Fruit fly (Drosophila melanogaster) whole organism, wandering third instar larva: ENCODE results near the gene Sgs1.

ENCODE experiments used
- Abd-B ChIP-seq: fragments of >200 bp; optimal IDR thresholded peaks from 2 replicates; lab custom pipeline; 2017; ENCODE audit warnings: missing biosample characterization, missing genetic modification characterization
- CG32264 ChIP-seq: fragments of 200-800 bp; sonication (Bioruptor generic); optimal IDR thresholded peaks from 2 replicates; lab custom pipeline; 2016; ENCODE audit warnings: missing biosample characterization, missing genetic modification characterization
- CG9705 ChIP-seq: fragments of 200-800 bp; sonication (Bioruptor generic); optimal IDR thresholded peaks from 2 replicates; lab custom pipeline; 2018; ENCODE audit warnings: missing biosample characterization, mild to moderate bottlenecking, missing genetic modification characterization
- CrebA ChIP-seq: fragments of 200-800 bp; sonication (Bioruptor generic); optimal IDR thresholded peaks from 2 replicates; lab custom pipeline; 2016; ENCODE audit warnings: missing biosample characterization, mild to moderate bottlenecking, missing genetic modification characterization, borderline replicate concordance
- Dfd ChIP-seq: fragments of >200 bp; optimal IDR thresholded peaks from 2 replicates; lab custom pipeline; 2017; ENCODE audit warnings: missing biosample characterization, missing genetic modification characterization
- Dif ChIP-seq: fragments of 200-275, 200-300 bp; sonication (Bioruptor generic); optimal IDR thresholded peaks from 2 replicates; lab custom pipeline; 2018; ENCODE audit warnings: missing biosample characterization, missing genetic modification characterization; ENCODE audit not compliant: partially characterized antibody
- GATAd ChIP-seq: sonication (Bioruptor generic); optimal IDR thresholded peaks from 2 replicates; lab custom pipeline; 2016; ENCODE audit warnings: missing biosample characterization, missing genetic modification characterization
- HLH106 ChIP-seq: fragments of 200-800 bp; optimal IDR thresholded peaks from 3 replicates; lab custom pipeline; 2019; ENCODE audit warnings: missing biosample characterization, mild to moderate bottlenecking, missing genetic modification characterization, moderate library complexity
- Hnf4 ChIP-seq: fragments of 200-800 bp; sonication (Bioruptor generic); optimal IDR thresholded peaks from 2 replicates; lab custom pipeline; 2016; ENCODE audit warnings: missing biosample characterization, mild to moderate bottlenecking, missing genetic modification characterization
- Hr78 ChIP-seq: fragments of >200 bp; optimal IDR thresholded peaks from 2 replicates; lab custom pipeline; 2017; ENCODE audit warnings: missing biosample characterization, missing genetic modification characterization
- Hr83 ChIP-seq: fragments of 200-300 bp; sonication (Bioruptor generic); optimal IDR thresholded peaks from 2 replicates; lab custom pipeline; 2016; ENCODE audit warnings: missing biosample characterization, mild to moderate bottlenecking, missing genetic modification characterization, moderate library complexity; ENCODE audit not compliant: poor library complexity, severe bottlenecking
- Mio ChIP-seq: sonication (Bioruptor generic); optimal IDR thresholded peaks from 2 replicates; lab custom pipeline; 2016; ENCODE audit warnings: missing biosample characterization, missing genetic modification characterization
- Myc ChIP-seq: fragments of >200 bp; optimal IDR thresholded peaks from 2 replicates; lab custom pipeline; 2017
- N ChIP-seq: fragments of >200 bp; optimal IDR thresholded peaks from 2 replicates; lab custom pipeline; 2018; ENCODE audit warnings: missing biosample characterization, missing external identifiers, missing genetic modification characterization
- OdsH ChIP-seq: fragments of 200-800 bp; sonication (Bioruptor generic); optimal IDR thresholded peaks from 2 replicates; lab custom pipeline; 2016; ENCODE audit warnings: missing biosample characterization, mild to moderate bottlenecking, missing genetic modification characterization
- Rel ChIP-seq, 2 experiments: fragments of 200-800 bp; sonication (Bioruptor generic) in 1 of 2; optimal IDR thresholded peaks; 2 replicates in 1 of 2; 3 replicates in 1 of 2; lab custom pipeline; 2016 to 2019; ENCODE audit warnings: mild to moderate bottlenecking in 2 of 2, missing biosample characterization in 2 of 2, missing genetic modification characterization in 2 of 2, moderate library complexity in 1 of 2
- brk ChIP-seq: fragments of 200-800 bp; sonication (Bioruptor generic); optimal IDR thresholded peaks from 2 replicates; lab custom pipeline; 2016; ENCODE audit warnings: missing biosample characterization, mild to moderate bottlenecking, missing genetic modification characterization
- dsf ChIP-seq: sonication (Bioruptor generic); optimal IDR thresholded peaks from 2 replicates; lab custom pipeline; 2016; ENCODE audit warnings: missing biosample characterization, missing genetic modification characterization, borderline replicate concordance
- ey ChIP-seq: fragments of 200-800 bp; sonication (Bioruptor generic); optimal IDR thresholded peaks from 2 replicates; lab custom pipeline; 2016; ENCODE audit warnings: missing biosample characterization, missing genetic modification characterization
- fru ChIP-seq: fragments of 200-800 bp; sonication (Bioruptor generic); optimal IDR thresholded peaks from 3 replicates; lab custom pipeline; 2016; ENCODE audit warnings: missing biosample characterization, mild to moderate bottlenecking, missing genetic modification characterization
- h ChIP-seq: fragments of 200-800 bp; sonication (Bioruptor generic); optimal IDR thresholded peaks from 3 replicates; lab custom pipeline; 2016; ENCODE audit warnings: missing biosample characterization, mild to moderate bottlenecking, missing genetic modification characterization
- pan ChIP-seq: fragments of >200 bp; optimal IDR thresholded peaks from 2 replicates; lab custom pipeline; 2017
- psq ChIP-seq: fragments of 200-800 bp; sonication (Bioruptor generic); optimal IDR thresholded peaks from 3 replicates; lab custom pipeline; 2017; ENCODE audit warnings: missing biosample characterization, mild to moderate bottlenecking, missing genetic modification characterization, moderate library complexity
- sage ChIP-seq: fragments of 200-800 bp; sonication (Bioruptor generic); optimal IDR thresholded peaks from 2 replicates; lab custom pipeline; 2016; ENCODE audit warnings: missing biosample characterization, mild to moderate bottlenecking, missing genetic modification characterization
- sv ChIP-seq: fragments of 200-800 bp; sonication (Bioruptor generic); optimal IDR thresholded peaks from 3 replicates; lab custom pipeline; 2016; ENCODE audit warnings: missing biosample characterization, missing genetic modification characterization
- tai ChIP-seq: sonication (Bioruptor generic); optimal IDR thresholded peaks from 2 replicates; lab custom pipeline; 2016; ENCODE audit warnings: missing biosample characterization, missing genetic modification characterization
- usp ChIP-seq: fragments of >200 bp; optimal IDR thresholded peaks from 2 replicates; lab custom pipeline; 2017; ENCODE audit warnings: missing biosample characterization, missing genetic modification characterization
- woc ChIP-seq: sonication (Bioruptor generic); optimal IDR thresholded peaks from 2 replicates; lab custom pipeline; 2016; ENCODE audit warnings: missing biosample characterization, mild to moderate bottlenecking, missing genetic modification characterization

The Sgs1 gene

dm6 chr2L:4965923-4966322 is 28.7 kb downstream of the Sgs1 start:
- TF ChIP-seq fru (GFP tag; lab: Kevin White, UChicago) (no peak), pan (lab: Kevin White, UChicago) (no peak), woc (GFP tag; lab: Kevin White, UChicago) (no peak), Dif (GFP tag; lab: Kevin White, UChicago) (no peak), Hnf4 (GFP tag; lab: Kevin White, UChicago) (no peak), Rel (GFP tag; optimal IDR thresholded peaks at IDR 0.05; lab: Kevin White, UChicago) (no peak), Rel (tag; optimal IDR thresholded peaks at IDR 0.05; lab: Kevin White, UChicago) (no peak), GATAd (GFP tag; lab: Kevin White, UChicago) (no peak), Abd-B (GFP tag; lab: Kevin White, UChicago) (no peak), usp (no peak)

dm6 chr2L:4967511-4967910 is 30.3 kb downstream of the Sgs1 start, which contains the start of gene eIF3i:
Gene eIF3i, minus strand, starts transcription at chr2L:4967775.
- TF ChIP-seq sv (GFP tag; lab: Kevin White, UChicago) (no peak), Mio (GFP tag; lab: Kevin White, UChicago) (no peak), CG9705 (GFP tag; lab: Kevin White, UChicago) (no peak), fru (GFP tag; lab: Kevin White, UChicago) (no peak), woc (GFP tag; lab: Kevin White, UChicago) (no peak), OdsH (GFP tag; lab: Kevin White, UChicago) (no peak), Hr78 (GFP tag; lab: Kevin White, UChicago) (no peak), sage (GFP tag; lab: Kevin White, UChicago) (no peak), brk (GFP tag; lab: Kevin White, UChicago) (no peak), tai (GFP tag; lab: Kevin White, UChicago) (no peak), Hr83 (GFP tag; lab: Kevin White, UChicago) (no peak), dsf (GFP tag; lab: Kevin White, UChicago) (no peak)

- TF ChIP-seq Hr83 (GFP tag; lab: Kevin White, UChicago), result no peak
- peak; percentile 1 for TF ChIP-seq Myc
- no peak for TF ChIP-seq Hnf4 (GFP tag; lab: Kevin White, UChicago)
- no peak for TF ChIP-seq CG32264 (GFP tag; lab: Kevin White, UChicago)
- no peak for TF ChIP-seq CrebA (GFP tag; lab: Kevin White, UChicago)
Measured at dm6 chr2L:4968767-4969166, 31.6 kb downstream of the Sgs1 start, which contains the start of the genes Scox and Polr1C. Gene Scox, minus strand, starts transcription at chr2L:4968935. Gene Polr1C, plus strand, starts transcription at chr2L:4969004.

DNA sequence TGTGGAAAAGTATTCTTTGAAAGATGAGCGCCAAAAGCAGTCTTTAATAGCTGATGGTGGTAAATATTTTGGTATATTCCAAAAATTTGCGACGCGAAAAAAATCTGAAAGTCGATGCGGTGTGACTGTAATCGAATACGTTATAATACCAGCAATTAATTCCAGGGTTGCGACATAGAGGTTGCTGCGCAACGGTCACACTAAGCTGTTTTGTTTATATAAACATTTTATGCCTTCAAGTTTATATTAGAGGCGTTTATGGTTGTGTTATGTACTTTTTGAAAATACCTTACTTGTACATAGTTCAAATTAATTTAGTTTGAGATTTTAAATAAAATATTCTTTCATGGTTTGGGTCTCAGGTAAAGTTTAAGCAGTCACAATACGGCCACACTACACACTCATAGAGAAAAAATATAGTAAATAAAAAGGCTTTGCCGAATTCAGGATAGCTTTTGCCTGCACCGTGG is 34.2 kb downstream of the Sgs1 start, which contains the start of gene CG14043:
Gene CG14043 (plus strand): TSS at position 374 of the 470 bp plus-strand sequence.
- TF ChIP-seq HLH106 (tag; lab: Kevin White, UChicago), result peak; percentile 2
- TF ChIP-seq h (GFP tag; lab: Kevin White, UChicago), result no peak
- no peak for TF ChIP-seq Rel (GFP tag; optimal IDR thresholded peaks at IDR 0.05; lab: Kevin White, UChicago)
- peak; percentile 51 for TF ChIP-seq Rel (tag; optimal IDR thresholded peaks at IDR 0.05; lab: Kevin White, UChicago)
- TF ChIP-seq Myc, result peak; percentile 46
- TF ChIP-seq, all 38 proteins: peak for 3

DNA sequence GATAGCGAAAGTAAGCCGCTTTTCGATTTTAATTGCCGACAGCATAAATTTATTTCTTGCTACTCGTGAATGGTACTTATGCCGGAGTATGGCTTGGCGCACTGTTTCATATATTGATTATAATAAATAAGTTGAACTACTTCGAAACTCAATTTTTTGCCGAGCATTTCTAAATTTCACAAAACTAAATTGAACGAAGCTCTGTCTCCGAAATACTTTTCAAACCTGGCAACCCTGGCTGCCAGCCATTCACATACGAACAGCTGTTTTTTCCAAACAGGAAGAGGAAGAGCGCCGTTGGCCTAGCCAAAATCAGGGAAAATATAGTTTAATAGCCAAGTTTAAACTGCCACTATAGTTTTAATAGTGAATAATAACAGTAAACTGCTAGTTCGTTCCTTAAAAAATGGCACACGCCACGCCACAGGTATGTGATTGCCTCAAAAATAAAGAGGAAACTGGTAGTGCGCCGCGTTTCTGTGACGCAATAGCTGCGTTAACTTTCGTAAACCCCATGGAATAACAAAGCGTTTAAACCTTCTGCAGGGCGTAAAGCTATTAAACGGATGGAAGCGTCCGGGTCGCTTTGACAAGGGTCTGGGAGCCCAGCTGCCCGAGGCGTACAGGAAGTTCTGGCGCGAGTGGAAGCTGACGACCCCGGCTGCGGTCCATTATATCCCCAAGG is 36.7 kb downstream of the Sgs1 start, which contains the start of gene mRpL28:
Gene mRpL28 (plus strand): TSS at position 246 of the 685 bp plus-strand sequence.
- peak; percentile 16 for TF ChIP-seq Hr83 (GFP tag; lab: Kevin White, UChicago)
- no peak for TF ChIP-seq Dfd (GFP tag; lab: Kevin White, UChicago)
- no peak for TF ChIP-seq Rel (GFP tag; optimal IDR thresholded peaks at IDR 0.05; lab: Kevin White, UChicago)
- TF ChIP-seq Rel (tag; optimal IDR thresholded peaks at IDR 0.05; lab: Kevin White, UChicago), result peak; percentile 88
- TF ChIP-seq HLH106 (tag; lab: Kevin White, UChicago), result peak; percentile 15
- peak; percentile 2 for TF ChIP-seq psq
- no peak for TF ChIP-seq N (GFP tag; lab: Kevin White, UChicago)
- peak; percentile 26 for TF ChIP-seq ey (GFP tag; lab: Kevin White, UChicago)
- no peak for TF ChIP-seq h (GFP tag; lab: Kevin White, UChicago)
- no peak for TF ChIP-seq sage (GFP tag; lab: Kevin White, UChicago)
- no peak for TF ChIP-seq CG9705 (GFP tag; lab: Kevin White, UChicago)
- no peak for TF ChIP-seq Dif (GFP tag; lab: Kevin White, UChicago)
- TF ChIP-seq, all 38 proteins: peak for 5
